Worm (Caenorhabditis elegans): ENCODE data around the gene madf-11.

DNA sequence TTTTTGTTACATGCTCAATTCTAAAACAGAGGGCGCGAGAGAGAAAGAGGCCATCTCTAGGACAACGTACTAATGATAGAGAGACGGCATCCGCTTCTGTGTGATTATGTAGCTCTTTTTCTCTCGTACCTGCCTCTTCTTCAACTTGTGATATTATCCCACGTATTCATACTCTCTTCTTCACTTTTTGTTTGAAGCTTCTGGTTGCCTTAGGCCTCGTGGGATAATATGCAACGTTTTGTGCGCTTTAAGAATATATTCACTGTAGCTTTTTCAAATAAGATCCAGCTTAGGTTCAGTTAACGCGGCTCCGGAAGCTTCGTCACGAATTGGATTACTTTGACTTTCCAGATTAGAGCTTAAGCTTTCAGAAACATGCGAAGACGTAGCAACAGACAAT is 20.5 kb downstream of the madf-11 start, which contains the start of the genes F56D2.8 and uev-2:
- TF ChIP-seq F13H6.1 (tag; optimal IDR thresholded peaks at IDR 0.05) = no peak
- no peak for TF ChIP-seq dmd-4 (tag; optimal IDR thresholded peaks at IDR 0.05; ENCODE audit: borderline replicate concordance)
- TF ChIP-seq pqm-1 (tag; optimal IDR thresholded peaks at IDR 0.05) = no peak
- TF ChIP-seq ceh-6 (GFP tag; optimal IDR thresholded peaks at IDR 0.05) = no peak
- no peak for TF ChIP-seq hlh-6 (tag; optimal IDR thresholded peaks at IDR 0.05)
- TF ChIP-seq ref-2 (tag; optimal IDR thresholded peaks at IDR 0.05) = no peak
- TF ChIP-seq fkh-10 (GFP tag; optimal IDR thresholded peaks at IDR 0.05) = no peak
- TF ChIP-seq fkh-6 (tag; optimal IDR thresholded peaks at IDR 0.05) = no peak
